Fruit fly (Drosophila melanogaster) whole organism: ENCODE measurements around the gene Trax.

ENCODE experiments used
- CG8478 ChIP-seq: fragments of >200 bp; optimal IDR thresholded peaks from 2 replicates; lab custom pipeline; 2018; ENCODE audit warnings: inconsistent platforms
- Dll ChIP-seq: fragments of >200 bp; optimal IDR thresholded peaks from 2 replicates; lab custom pipeline; 2017
- EcR ChIP-seq, 2 experiments: fragments of >200 bp; optimal IDR thresholded peaks; 2 replicates each; lab custom pipeline; 2017; ENCODE audit warnings: missing biosample characterization in 2 of 2, missing genetic modification characterization in 2 of 2, missing genetic modification reagents in 2 of 2
- pan ChIP-seq: fragments of >200 bp; optimal IDR thresholded peaks from 2 replicates; lab custom pipeline; 2017
- psq ChIP-seq: fragments of >200 bp; optimal IDR thresholded peaks from 2 replicates; lab custom pipeline; 2017
- usp ChIP-seq: fragments of >200 bp; optimal IDR thresholded peaks from 2 replicates; lab custom pipeline; 2017; ENCODE audit warnings: missing biosample characterization, missing genetic modification characterization, mixed read lengths

The Trax gene

DNA sequence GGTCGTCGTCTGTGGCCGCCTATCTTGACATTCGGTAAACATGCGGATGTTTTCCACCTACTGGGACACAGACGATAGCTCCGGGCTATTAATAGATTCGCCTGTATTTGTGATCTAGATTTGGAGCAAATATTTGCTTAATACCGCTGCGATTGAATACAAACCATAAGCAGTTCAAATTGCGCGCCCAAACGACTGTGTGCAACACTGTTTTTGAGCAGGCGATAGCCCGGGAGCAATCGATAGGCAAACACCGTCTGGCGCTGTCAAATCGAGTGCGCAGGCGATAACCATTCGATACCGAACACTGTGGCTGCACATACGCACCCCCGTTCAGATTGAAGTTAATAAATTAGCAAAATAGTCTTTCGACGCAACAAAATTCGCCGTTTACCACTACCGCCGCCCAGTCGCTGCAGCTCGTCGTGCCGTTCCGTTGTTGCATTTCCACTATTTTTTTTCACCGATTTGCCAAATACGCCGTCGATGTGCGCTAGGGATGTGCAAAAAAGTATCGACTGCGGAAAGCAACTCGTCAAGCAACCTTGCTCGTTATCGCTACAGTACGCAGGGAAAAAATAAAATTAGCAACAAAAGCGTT lies 46.7 kb downstream of the Trax start, which contains the start of gene Atx2:
Gene Atx2, plus strand, starts transcription at position 293 of the 601 bp plus-strand sequence.
- TF ChIP-seq Dll (lab: Kevin White, UChicago), result no peak
- TF ChIP-seq pan (lab: Kevin White, UChicago), result no peak
- no peak for TF ChIP-seq usp (GFP tag; lab: Kevin White, UChicago)
- TF ChIP-seq EcR (GFP tag; optimal IDR thresholded peaks at IDR 0.05; lab: Kevin White, UChicago), result no peak
- TF ChIP-seq psq (lab: Kevin White, UChicago), result no peak
- TF ChIP-seq CG8478 (lab: Kevin White, UChicago), result no peak

DNA sequence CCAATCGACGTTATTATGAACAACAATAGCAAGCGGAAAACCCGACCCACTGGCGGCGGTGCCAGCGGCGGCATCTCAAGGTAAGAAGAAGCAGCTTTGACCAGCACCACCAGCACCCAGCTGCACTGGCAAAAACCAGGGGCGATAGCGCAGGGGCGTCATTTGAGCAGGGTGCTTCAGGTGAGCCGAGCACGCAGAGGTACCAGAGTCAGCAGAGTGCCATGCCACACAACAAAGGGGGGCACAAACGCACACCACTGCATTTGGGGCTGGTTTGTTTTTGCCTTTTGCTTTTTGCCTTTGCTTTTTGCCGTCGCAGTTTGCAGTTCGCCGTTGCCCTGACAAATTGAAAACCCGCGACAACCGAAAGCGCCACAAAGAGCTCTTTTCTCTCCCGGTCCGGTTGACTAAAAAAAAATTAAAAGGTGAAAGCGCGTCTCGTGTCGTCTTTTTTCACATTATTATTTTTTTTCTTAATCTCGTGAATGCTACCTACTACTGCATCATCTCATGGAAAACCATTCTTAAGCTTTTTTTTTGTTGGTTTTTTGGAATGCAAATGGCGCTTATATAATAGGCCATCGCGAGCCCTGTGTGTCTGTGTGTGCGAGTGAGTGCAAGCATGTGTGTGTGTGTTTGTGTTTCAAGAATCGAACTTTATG lies 47.7 kb downstream of the Trax start:
- TF ChIP-seq psq (lab: Kevin White, UChicago) (no peak), pan (lab: Kevin White, UChicago) (no peak), EcR (GFP tag; optimal IDR thresholded peaks at IDR 0.05; lab: Kevin White, UChicago) (no peak), CG8478 (lab: Kevin White, UChicago) (no peak), Dll (lab: Kevin White, UChicago) (no peak), usp (GFP tag; lab: Kevin White, UChicago) (no peak)

DNA sequence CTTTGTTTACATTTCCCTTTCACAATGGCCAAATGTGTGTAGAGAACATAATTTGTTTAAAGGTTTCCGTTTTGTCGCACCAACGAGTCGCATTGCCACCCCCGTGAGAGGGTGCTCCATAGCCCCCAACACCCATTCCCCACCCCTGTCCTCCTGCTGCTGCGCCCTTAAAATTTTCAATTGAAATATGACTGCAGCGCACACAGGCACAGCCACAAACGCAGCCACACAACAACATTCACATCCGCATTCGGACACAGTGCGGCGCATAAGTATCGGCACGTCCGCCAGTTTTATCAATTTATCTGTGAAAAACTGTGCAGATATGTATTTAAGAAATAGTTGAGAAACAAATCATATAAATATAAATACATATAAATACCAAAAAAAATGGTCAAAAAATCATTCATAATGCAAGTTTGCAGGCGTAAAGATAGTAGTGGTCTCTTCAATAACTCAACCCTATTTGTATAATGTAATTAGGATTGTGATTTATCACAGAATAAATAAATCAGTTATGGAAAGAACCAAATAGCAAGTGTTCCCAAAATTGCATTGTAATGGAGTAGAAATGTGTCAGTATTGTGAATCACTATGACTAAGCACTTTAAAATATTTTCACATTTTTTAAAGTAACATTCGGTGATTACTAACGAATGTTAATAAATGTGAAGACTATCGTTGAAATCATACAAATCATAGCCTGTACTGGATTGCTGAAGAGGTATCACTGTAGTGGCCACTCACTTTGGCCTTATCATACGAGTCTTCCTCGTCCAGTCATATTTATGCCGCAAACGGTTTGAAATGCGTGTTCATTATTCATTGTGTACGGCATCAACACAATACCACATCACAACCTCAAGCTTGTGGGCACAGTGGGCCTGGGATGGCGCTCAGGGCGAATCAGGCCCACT lies 48.5 kb downstream of the Trax start:
- TF ChIP-seq Dll (lab: Kevin White, UChicago) (no peak), CG8478 (lab: Kevin White, UChicago) (no peak), psq (lab: Kevin White, UChicago) (no peak), pan (lab: Kevin White, UChicago) (no peak), usp (GFP tag; lab: Kevin White, UChicago) (no peak), EcR (GFP tag; optimal IDR thresholded peaks at IDR 0.05; lab: Kevin White, UChicago) (no peak)

- TF ChIP-seq psq (lab: Kevin White, UChicago), result no peak
- no peak for TF ChIP-seq CG8478 (lab: Kevin White, UChicago)
- TF ChIP-seq pan (lab: Kevin White, UChicago), result no peak
- TF ChIP-seq usp (GFP tag; lab: Kevin White, UChicago), result no peak
- TF ChIP-seq EcR (GFP tag; optimal IDR thresholded peaks at IDR 0.05; lab: Kevin White, UChicago), result no peak
- TF ChIP-seq Dll (lab: Kevin White, UChicago), result no peak
Observed at dm6 chr3R:15410689-15411587, 49.4 kb downstream of the Trax start.
